Worm (Caenorhabditis elegans) whole organism, L4/young adult: ENCODE measurements around the gene mom-2.

Source experiments
- W03F9.2 ChIP-seq: fragments of 150-350 bp; optimal IDR thresholded peaks from 2 replicates; lab custom pipeline; 2014; ENCODE audit warnings: missing biosample characterization, missing genetic modification characterization
- dao-5 ChIP-seq: sonication (generic microtip); optimal IDR thresholded peaks from 2 replicates; lab custom pipeline; 2016; ENCODE audit warnings: missing genotype, missing genetic modification characterization, moderate library complexity, missing compliant biosample characterization

ce11 chrV:8380076-8380475 lies 24.3 kb downstream of the mom-2 start:
- TF ChIP-seq W03F9.2 (tag; lab: Kevin White, UChicago), result no peak
- TF ChIP-seq dao-5, result no peak
